Worm (Caenorhabditis elegans) whole organism, mixed stage, embryonic: ENCODE data around the gene F59F3.6.

Source experiments
- M03D4.4 ChIP-seq: sonication (generic microtip); optimal IDR thresholded peaks from 2 replicates; lab custom pipeline; 2017; ENCODE audit warnings: mild to moderate bottlenecking, missing genetic modification characterization, missing compliant biosample characterization
- bed-3 ChIP-seq: fragments of 200-800 bp; sonication (Bioruptor generic); optimal IDR thresholded peaks from 3 replicates; lab custom pipeline; 2018; ENCODE audit warnings: mild to moderate bottlenecking, missing genetic modification characterization, moderate library complexity, missing compliant biosample characterization
- blmp-1 ChIP-seq: fragments of 150-350 bp; optimal IDR thresholded peaks from 2 replicates; lab custom pipeline; 2014; ENCODE audit warnings: missing biosample characterization, missing genetic modification characterization
- ceh-39 ChIP-seq: fragments of 150-350 bp; optimal IDR thresholded peaks from 2 replicates; lab custom pipeline; 2014; ENCODE audit warnings: missing biosample characterization, missing genetic modification characterization
- ceh-43 ChIP-seq: fragments of 200-800 bp; sonication (Bioruptor generic); optimal IDR thresholded peaks from 2 replicates; lab custom pipeline; 2018; ENCODE audit warnings: mild to moderate bottlenecking, missing genetic modification characterization, moderate library complexity, missing compliant biosample characterization
- ceh-83 ChIP-seq: fragments of 200-800 bp; sonication (Bioruptor generic); optimal IDR thresholded peaks from 2 replicates; lab custom pipeline; 2018; ENCODE audit warnings: mild to moderate bottlenecking, missing genetic modification characterization, missing compliant biosample characterization
- ces-1 ChIP-seq: fragments of 150-350 bp; optimal IDR thresholded peaks from 2 replicates; lab custom pipeline; 2014; ENCODE audit warnings: missing biosample characterization, missing genetic modification reagents, missing genetic modification characterization
- cnd-1 ChIP-seq: fragments of 200-800 bp; sonication (Bioruptor generic); optimal IDR thresholded peaks from 2 replicates; lab custom pipeline; 2018; ENCODE audit warnings: mild to moderate bottlenecking, missing genetic modification characterization, missing compliant biosample characterization
- drap-1 ChIP-seq: fragments of 200-800 bp; sonication (Bioruptor generic); optimal IDR thresholded peaks from 3 replicates; lab custom pipeline; 2018; ENCODE audit warnings: mild to moderate bottlenecking, missing genetic modification characterization, missing compliant biosample characterization
- elt-1 ChIP-seq: sonication (generic microtip); optimal IDR thresholded peaks from 2 replicates; lab custom pipeline; 2017; ENCODE audit warnings: missing genetic modification characterization, mild to moderate bottlenecking, missing compliant biosample characterization, antibody characterized with exemption, moderate library complexity, borderline replicate concordance; ENCODE audit not compliant: insufficient read depth
- elt-3 ChIP-seq: fragments of 150-350 bp; optimal IDR thresholded peaks from 2 replicates; lab custom pipeline; 2014; ENCODE audit warnings: missing biosample characterization, missing genetic modification characterization
- flh-1 ChIP-seq: fragments of 200-800 bp; sonication (Bioruptor generic); optimal IDR thresholded peaks from 2 replicates; lab custom pipeline; 2018; ENCODE audit warnings: mild to moderate bottlenecking, missing genetic modification characterization, moderate library complexity, missing compliant biosample characterization
- ham-2 ChIP-seq: fragments of 200-800 bp; sonication (Bioruptor generic); optimal IDR thresholded peaks from 2 replicates; lab custom pipeline; 2018; ENCODE audit warnings: mild to moderate bottlenecking, missing genetic modification characterization, missing compliant biosample characterization
- hlh-1 ChIP-seq: fragments of 150-350 bp; optimal IDR thresholded peaks from 2 replicates; lab custom pipeline; 2014; ENCODE audit warnings: missing biosample characterization, missing genetic modification reagents, missing genetic modification characterization
- lin-13 ChIP-seq: fragments of 150-350 bp; optimal IDR thresholded peaks from 2 replicates; lab custom pipeline; 2014; ENCODE audit warnings: missing biosample characterization, missing genetic modification characterization
- lin-32 ChIP-seq: fragments of 200-800 bp; sonication (Bioruptor generic); optimal IDR thresholded peaks from 2 replicates; lab custom pipeline; 2018; ENCODE audit warnings: mild to moderate bottlenecking, missing genetic modification characterization, missing compliant biosample characterization
- lsy-2 ChIP-seq: fragments of 150-350 bp; optimal IDR thresholded peaks from 2 replicates; lab custom pipeline; 2014; ENCODE audit warnings: missing biosample characterization, missing genetic modification characterization
- mab-5 ChIP-seq: fragments of 150-350 bp; optimal IDR thresholded peaks from 2 replicates; lab custom pipeline; 2014; ENCODE audit warnings: missing biosample characterization, missing genetic modification characterization
- mep-1 ChIP-seq: fragments of 150-350 bp; optimal IDR thresholded peaks from 2 replicates; lab custom pipeline; 2017; ENCODE audit warnings: missing biosample characterization, missing genetic modification reagents, missing genetic modification characterization, inconsistent platforms
- mls-2 ChIP-seq: sonication (generic microtip); optimal IDR thresholded peaks from 2 replicates; lab custom pipeline; 2016; ENCODE audit warnings: mild to moderate bottlenecking, missing genetic modification characterization, moderate library complexity, missing compliant biosample characterization
- nhr-12 ChIP-seq: fragments of 150-350 bp; optimal IDR thresholded peaks from 2 replicates; lab custom pipeline; 2014; ENCODE audit warnings: missing biosample characterization, missing genetic modification characterization
- nhr-2 ChIP-seq: fragments of 150-350 bp; optimal IDR thresholded peaks from 2 replicates; lab custom pipeline; 2014; ENCODE audit warnings: missing biosample characterization, missing genetic modification characterization
- nhr-237 ChIP-seq: fragments of 150-350 bp; optimal IDR thresholded peaks from 2 replicates; lab custom pipeline; 2014; ENCODE audit warnings: missing biosample characterization, missing genetic modification characterization
- nhr-28 ChIP-seq: fragments of 150-350 bp; optimal IDR thresholded peaks from 2 replicates; lab custom pipeline; 2014; ENCODE audit warnings: missing biosample characterization, missing genetic modification characterization
- nhr-76 ChIP-seq: sonication (generic microtip); optimal IDR thresholded peaks from 2 replicates; lab custom pipeline; 2017; ENCODE audit warnings: missing biosample characterization, missing genetic modification characterization
- pha-4 ChIP-seq: fragments of 150-350 bp; optimal IDR thresholded peaks from 2 replicates; lab custom pipeline; 2018; ENCODE audit warnings: missing biosample characterization, missing genetic modification reagents, missing genetic modification characterization
- sem-2 ChIP-seq: fragments of 200-800 bp; sonication (Bioruptor generic); optimal IDR thresholded peaks from 2 replicates; lab custom pipeline; 2018; ENCODE audit warnings: mild to moderate bottlenecking, missing genetic modification characterization, missing compliant biosample characterization
- snpc-4 ChIP-seq: fragments of 150-350 bp; optimal IDR thresholded peaks from 2 replicates; lab custom pipeline; 2014; ENCODE audit warnings: missing biosample characterization, missing genetic modification characterization
- sptf-1 ChIP-seq: sonication (generic microtip); optimal IDR thresholded peaks from 2 replicates; lab custom pipeline; 2017; ENCODE audit warnings: mild to moderate bottlenecking, missing genetic modification characterization, moderate library complexity, missing compliant biosample characterization
- tbx-8 ChIP-seq: fragments of 200-800 bp; sonication (Bioruptor generic); optimal IDR thresholded peaks from 2 replicates; lab custom pipeline; 2018; ENCODE audit warnings: mild to moderate bottlenecking, missing genetic modification characterization, moderate library complexity, missing compliant biosample characterization
- unc-120 ChIP-seq: sonication (generic microtip); optimal IDR thresholded peaks from 2 replicates; lab custom pipeline; 2017; ENCODE audit warnings: missing genetic modification characterization, missing compliant biosample characterization; ENCODE audit not compliant: poor library complexity, severe bottlenecking
- unc-39 ChIP-seq: fragments of 150-350 bp; optimal IDR thresholded peaks from 2 replicates; lab custom pipeline; 2014; ENCODE audit warnings: missing biosample characterization, missing genetic modification characterization
- unc-62 ChIP-seq: fragments of 150-350 bp; optimal IDR thresholded peaks from 2 replicates; lab custom pipeline; 2014; ENCODE audit warnings: missing biosample characterization, missing genetic modification reagents, missing genetic modification characterization
- zip-8 ChIP-seq: fragments of 150-350 bp; optimal IDR thresholded peaks from 2 replicates; lab custom pipeline; 2014; ENCODE audit warnings: missing biosample characterization, missing genetic modification characterization
- ztf-11 ChIP-seq: fragments of 150-350 bp; optimal IDR thresholded peaks from 2 replicates; lab custom pipeline; 2014; ENCODE audit warnings: missing biosample characterization, missing genetic modification characterization

The F59F3.6 gene

ce11 chrX:10990855-10991176 is 8.3 kb downstream of the F59F3.6 start:
- TF ChIP-seq mls-2 (tag; lab: Kevin White, UChicago) = peak; percentile 63
- no peak for TF ChIP-seq ces-1

- TF ChIP-seq nhr-28 = no peak
- no peak for TF ChIP-seq tbx-8 (GFP tag; lab: Kevin White, UChicago)
- TF ChIP-seq sptf-1 (tag; lab: Kevin White, UChicago) = peak; percentile 61
- peak; percentile 84 for TF ChIP-seq ham-2 (GFP tag; lab: Kevin White, UChicago)
- no peak for TF ChIP-seq bed-3 (GFP tag; lab: Kevin White, UChicago)
- TF ChIP-seq sem-2 (GFP tag; lab: Kevin White, UChicago) = no peak
- TF ChIP-seq mep-1 (tag; lab: Kevin White, UChicago) = no peak
- TF ChIP-seq nhr-76 (tag; lab: Kevin White, UChicago) = no peak
- TF ChIP-seq unc-62 (GFP tag; lab: Kevin White, UChicago) = peak; percentile 8
- TF ChIP-seq flh-1 = no peak
- no peak for TF ChIP-seq unc-120 (tag; lab: Kevin White, UChicago)
- TF ChIP-seq mls-2 (tag; lab: Kevin White, UChicago) = peak; percentile 75
- TF ChIP-seq M03D4.4 = peak; percentile 24
- no peak for TF ChIP-seq ceh-39 (tag; lab: Kevin White, UChicago)
- no peak for TF ChIP-seq ces-1
- no peak for TF ChIP-seq zip-8 (tag; lab: Kevin White, UChicago)
- TF ChIP-seq snpc-4 (tag; lab: Kevin White, UChicago) = no peak
- no peak for TF ChIP-seq blmp-1 (tag; lab: Kevin White, UChicago)
- TF ChIP-seq pha-4 (tag; lab: Kevin White, UChicago) = peak; percentile 15
- TF ChIP-seq elt-1 (tag; lab: Kevin White, UChicago) = peak; percentile 3
- peak; percentile 28 for TF ChIP-seq cnd-1 (tag; lab: Kevin White, UChicago)
- no peak for TF ChIP-seq nhr-237
- no peak for TF ChIP-seq nhr-12 (tag; lab: Kevin White, UChicago)
- TF ChIP-seq lin-32 (GFP tag; lab: Kevin White, UChicago) = no peak
- TF ChIP-seq lsy-2 (tag; lab: Kevin White, UChicago) = no peak
- no peak for TF ChIP-seq ztf-11 (tag; lab: Kevin White, UChicago)
- TF ChIP-seq unc-39 (tag; lab: Kevin White, UChicago) = no peak
- TF ChIP-seq nhr-2 (tag; lab: Kevin White, UChicago) = peak; percentile 96
- TF ChIP-seq elt-3 = peak; percentile 25
- no peak for TF ChIP-seq drap-1 (GFP tag; lab: Kevin White, UChicago)
- TF ChIP-seq ceh-83 (GFP tag; lab: Kevin White, UChicago) = no peak
- TF ChIP-seq mab-5 (tag; lab: Kevin White, UChicago) = no peak
- no peak for TF ChIP-seq hlh-1 (tag; lab: Kevin White, UChicago)
- TF ChIP-seq lin-13 = no peak
- peak; percentile 23 for TF ChIP-seq ceh-43 (GFP tag; lab: Kevin White, UChicago)
Observed at ce11 chrX:10990159-10990854, 8.8 kb downstream of the F59F3.6 start.

- TF ChIP-seq nhr-76 (tag; lab: Kevin White, UChicago) (no peak), lsy-2 (tag; lab: Kevin White, UChicago) (no peak), ceh-83 (GFP tag; lab: Kevin White, UChicago) (peak; percentile 16), zip-8 (tag; lab: Kevin White, UChicago) (peak; percentile 78), unc-39 (tag; lab: Kevin White, UChicago) (no peak), elt-3 (no peak), lin-13 (no peak), nhr-2 (tag; lab: Kevin White, UChicago) (peak; percentile 81), hlh-1 (tag; lab: Kevin White, UChicago) (peak; percentile 76)
Observed at ce11 chrX:10989286-10989685, 9.8 kb downstream of the F59F3.6 start.

ce11 chrX:10982051-10982450 is 17.0 kb downstream of the F59F3.6 start, which contains the start of gene ver-4:
Gene ver-4, plus strand, starts transcription at chrX:10982351.
- TF ChIP-seq ztf-11 (tag; lab: Kevin White, UChicago) = no peak
- TF ChIP-seq nhr-28 = no peak
